Fruit fly (Drosophila melanogaster): ENCODE results near the gene Hs3st-B.

DNA sequence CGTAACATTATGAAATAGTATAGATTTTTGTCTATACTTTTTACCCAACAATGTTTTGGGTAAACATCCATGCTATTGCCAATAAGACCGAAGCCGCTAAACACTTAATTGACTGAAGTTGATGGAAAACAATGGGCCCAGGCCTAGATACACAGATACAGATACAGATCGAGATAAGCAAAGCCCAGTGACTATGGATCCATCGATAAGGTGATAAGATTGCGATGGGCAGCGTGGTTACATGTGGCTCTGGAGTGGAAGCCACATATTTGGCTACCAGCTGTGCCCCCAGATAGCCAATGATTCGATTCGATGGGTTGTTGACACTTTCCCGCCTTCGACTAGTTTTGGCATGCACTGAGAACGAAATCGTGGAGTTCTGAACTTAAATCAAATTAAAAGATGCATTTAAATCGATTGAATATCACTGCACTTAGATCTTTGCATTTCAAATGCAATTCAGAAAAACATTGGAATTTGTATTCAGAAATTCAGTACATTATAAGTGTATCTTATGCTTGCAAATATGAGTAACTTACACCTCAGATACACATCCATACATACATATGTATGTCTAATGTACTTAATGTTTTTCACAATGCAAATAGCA, 8.1 kb upstream of the Hs3st-B start:
- TF ChIP-seq rn (GFP tag; IDR thresholded peaks at IDR 0.05) = no peak
- no peak for TF ChIP-seq CG9948 (tag; optimal IDR thresholded peaks at IDR 0.05)

All from whole organism, pupa.